In genomic region chrII:8796391-8796790, ce11 we compare ENCODE assay signal across 7 worm cellular contexts.
TF ChIP-seq lines count a peak whose summit lies in the region.

No protein-coding gene starts in this region.

TF ChIP-seq in whole organism, L1 larva, 84 proteins besides CTCF, POLR2A, EP300 and RAD21 (continues in another document):
- TF ChIP-seq ceh-88 (GFP tag; IDR thresholded peaks at IDR 0.05; lab: Robert Waterston, UW) (no peak), lin-35 (GFP tag; optimal IDR thresholded peaks at IDR 0.05; lab: Kevin White, UChicago) (peak in 1 of 2 experiments; percentile 50), ceh-82 (tag; optimal IDR thresholded peaks at IDR 0.05; lab: Kevin White, UChicago) (peak; percentile 48 to 68 (median 65)), nhr-77 (tag; optimal IDR thresholded peaks at IDR 0.05; lab: Kevin White, UChicago) (peak; percentile 7), isw-1 (GFP tag; IDR thresholded peaks at IDR 0.05; lab: Robert Waterston, UW) (peak; percentile 59), lir-3 (tag; optimal IDR thresholded peaks at IDR 0.05; lab: Kevin White, UChicago; ENCODE audit: poor library complexity) (peak; percentile 14), fos-1 (tag; optimal IDR thresholded peaks at IDR 0.05; lab: Kevin White, UChicago) (peak; percentile 21), dpl-1 (GFP tag; optimal IDR thresholded peaks at IDR 0.05; lab: Kevin White, UChicago) (peak in 1 of 3 experiments; percentile 18), snu-23 (GFP tag; optimal IDR thresholded peaks at IDR 0.05; lab: Kevin White, UChicago) (peak; percentile 70), dsc-1 (tag; optimal IDR thresholded peaks at IDR 0.05; lab: Kevin White, UChicago) (peak; percentile 53), fkh-8 (tag; optimal IDR thresholded peaks at IDR 0.05; lab: Kevin White, UChicago) (peak; percentile 95)

TF ChIP-seq in whole organism, L2 larva, 48 proteins besides CTCF, POLR2A, EP300 and RAD21 (continues in another document):
- TF ChIP-seq peb-1 (tag; optimal IDR thresholded peaks at IDR 0.05; lab: Kevin White, UChicago) (no peak), mab-5 (tag; optimal IDR thresholded peaks at IDR 0.05; lab: Kevin White, UChicago) (peak; percentile 21), ceh-82 (tag; optimal IDR thresholded peaks at IDR 0.05; lab: Kevin White, UChicago) (peak; percentile 52), alr-1 (tag; optimal IDR thresholded peaks at IDR 0.05; lab: Kevin White, UChicago) (no peak), nhr-25 (tag; optimal IDR thresholded peaks at IDR 0.05; lab: Kevin White, UChicago) (no peak), elt-1 (tag; optimal IDR thresholded peaks at IDR 0.05; lab: Kevin White, UChicago) (no peak), crh-2 (tag; optimal IDR thresholded peaks at IDR 0.05; lab: Kevin White, UChicago) (peak; percentile 79), fos-1 (tag; optimal IDR thresholded peaks at IDR 0.05; lab: Kevin White, UChicago) (peak; percentile 19), mdl-1 (tag; optimal IDR thresholded peaks at IDR 0.05; lab: Kevin White, UChicago) (peak; percentile 22 to 82), lsy-2 (tag; optimal IDR thresholded peaks at IDR 0.05; lab: Kevin White, UChicago) (peak; percentile 3 to 74), F13H6.1 (tag; optimal IDR thresholded peaks at IDR 0.05; lab: Kevin White, UChicago) (peak; percentile 88), snpc-4 (tag; optimal IDR thresholded peaks at IDR 0.05; lab: Kevin White, UChicago) (peak; percentile 6), Y55F3AM.14 (GFP tag; optimal IDR thresholded peaks at IDR 0.05; lab: Kevin White, UChicago) (peak; percentile 38), lin-13 (GFP tag; optimal IDR thresholded peaks at IDR 0.05; lab: Kevin White, UChicago) (no peak)

TF ChIP-seq in whole organism, L3 larva, 47 proteins besides CTCF, POLR2A, EP300 and RAD21 (continues in another document):
- peak; percentile 56 for TF ChIP-seq hmg-11 (tag; optimal IDR thresholded peaks at IDR 0.05; lab: Kevin White, UChicago)
- no peak for TF ChIP-seq aly-2 (tag; optimal IDR thresholded peaks at IDR 0.05; lab: Kevin White, UChicago)
- TF ChIP-seq egl-5 (tag; optimal IDR thresholded peaks at IDR 0.05; lab: Kevin White, UChicago): peak; percentile 78
- peak; percentile 38 for TF ChIP-seq unc-62 (GFP tag; optimal IDR thresholded peaks at IDR 0.05; lab: Kevin White, UChicago)
- TF ChIP-seq fkh-10 (GFP tag; optimal IDR thresholded peaks at IDR 0.05; lab: Kevin White, UChicago): peak; percentile 89
- no peak for TF ChIP-seq pha-4 (tag; optimal IDR thresholded peaks at IDR 0.05; lab: Kevin White, UChicago)
- peak; percentile 80 for TF ChIP-seq nfya-1 (tag; optimal IDR thresholded peaks at IDR 0.05; lab: Kevin White, UChicago; ENCODE audit: insufficient read depth)
- no peak for TF ChIP-seq nhr-25 (tag; optimal IDR thresholded peaks at IDR 0.05; lab: Kevin White, UChicago)
- peak; percentile 91 for TF ChIP-seq tbx-2 (tag; optimal IDR thresholded peaks at IDR 0.05; lab: Kevin White, UChicago)
- peak; percentile 14 for TF ChIP-seq snpc-4 (tag; optimal IDR thresholded peaks at IDR 0.05; lab: Kevin White, UChicago)
- peak; percentile 28 for TF ChIP-seq nhr-11 (tag; optimal IDR thresholded peaks at IDR 0.05; lab: Kevin White, UChicago)
- no peak for TF ChIP-seq ceh-82 (tag; optimal IDR thresholded peaks at IDR 0.05; lab: Kevin White, UChicago)
- peak; percentile 12 for TF ChIP-seq lin-15B (tag; optimal IDR thresholded peaks at IDR 0.05; lab: Kevin White, UChicago)
- TF ChIP-seq pqm-1 (tag; optimal IDR thresholded peaks at IDR 0.05; lab: Kevin White, UChicago): no peak

TF ChIP-seq in whole organism, L4 larva, 104 proteins besides CTCF, POLR2A, EP300 and RAD21 (continues in another document):
- TF ChIP-seq attf-4 (tag; optimal IDR thresholded peaks at IDR 0.05; lab: Kevin White, UChicago) (no peak), hlh-30 (tag; optimal IDR thresholded peaks at IDR 0.05; lab: Kevin White, UChicago; ENCODE audit: insufficient read depth) (peak; percentile 67), set-16 (GFP tag; IDR thresholded peaks at IDR 0.05; lab: Robert Waterston, UW) (peak; percentile 57; the same call in 1 of the 2 replicates), spr-1 (tag; optimal IDR thresholded peaks at IDR 0.05; lab: Kevin White, UChicago) (no peak), tag-97 (GFP tag; IDR thresholded peaks at IDR 0.05; lab: Robert Waterston, UW) (peak; percentile 98), D1046.2 (GFP tag; IDR thresholded peaks at IDR 0.05; lab: Robert Waterston, UW) (no peak), F37D6.2 (tag; optimal IDR thresholded peaks at IDR 0.05; lab: Kevin White, UChicago) (peak; percentile 59), ceh-20 (GFP tag; IDR thresholded peaks at IDR 0.05; lab: Robert Waterston, UW) (peak; percentile 72; the same call in 1 of the 2 replicates), nhr-6 (tag; optimal IDR thresholded peaks at IDR 0.05; lab: Kevin White, UChicago) (no peak), jun-1 (tag; optimal IDR thresholded peaks at IDR 0.05; lab: Kevin White, UChicago) (no peak), mdl-1 (tag; optimal IDR thresholded peaks at IDR 0.05; lab: Kevin White, UChicago) (peak; percentile 3 to 76), arid-1 (GFP tag; conservative IDR thresholded peaks at IDR 0.05; lab: Robert Waterston, UW) (no peak), hif-1 (tag; optimal IDR thresholded peaks at IDR 0.05; lab: Kevin White, UChicago) (peak in 1 of 2 experiments; percentile 76), fkh-10 (GFP tag; optimal IDR thresholded peaks at IDR 0.05; lab: Kevin White, UChicago) (peak; percentile 96)

TF ChIP-seq in whole organism, late embryonic, 69 proteins besides CTCF, POLR2A, EP300 and RAD21 (continues in another document):
- TF ChIP-seq C08G9.2 (tag; optimal IDR thresholded peaks at IDR 0.05; lab: Kevin White, UChicago) (no peak), sdc-2 (tag; optimal IDR thresholded peaks at IDR 0.05; lab: Kevin White, UChicago) (no peak), lim-6 (tag; optimal IDR thresholded peaks at IDR 0.05; lab: Kevin White, UChicago) (no peak), ceh-34 (tag; optimal IDR thresholded peaks at IDR 0.05; lab: Kevin White, UChicago) (peak; percentile 38), syd-9 (tag; optimal IDR thresholded peaks at IDR 0.05; lab: Kevin White, UChicago) (no peak), ceh-18 (tag; optimal IDR thresholded peaks at IDR 0.05; lab: Kevin White, UChicago) (peak; percentile 75), Y22D7AL.16 (tag; optimal IDR thresholded peaks at IDR 0.05; lab: Kevin White, UChicago) (no peak), ets-4 (tag; optimal IDR thresholded peaks at IDR 0.05; lab: Kevin White, UChicago) (no peak), ceh-2 (tag; optimal IDR thresholded peaks at IDR 0.05; lab: Kevin White, UChicago) (no peak), nfya-1 (tag; optimal IDR thresholded peaks at IDR 0.05; lab: Kevin White, UChicago) (peak; percentile 8), dve-1 (tag; optimal IDR thresholded peaks at IDR 0.05; lab: Kevin White, UChicago) (no peak), ceh-14 (tag; optimal IDR thresholded peaks at IDR 0.05; lab: Kevin White, UChicago) (peak; percentile 19), fkh-10 (GFP tag; optimal IDR thresholded peaks at IDR 0.05; lab: Kevin White, UChicago) (peak; percentile 9), pros-1 (tag; optimal IDR thresholded peaks at IDR 0.05; lab: Kevin White, UChicago) (no peak), tbx-2 (tag; optimal IDR thresholded peaks at IDR 0.05; lab: Kevin White, UChicago) (peak; percentile 44)

TF ChIP-seq in whole organism, mixed stage, embryonic, 35 proteins besides CTCF, POLR2A, EP300 and RAD21:
- peak; percentile 56 for TF ChIP-seq ces-1 (GFP tag; optimal IDR thresholded peaks at IDR 0.05; lab: Kevin White, UChicago)
- no peak for TF ChIP-seq cnd-1 (tag; optimal IDR thresholded peaks at IDR 0.05; lab: Kevin White, UChicago)

TF ChIP-seq in whole organism, young adult, 124 proteins besides CTCF, POLR2A, EP300 and RAD21 (continues in another document):
- TF ChIP-seq snpc-3.4 (tag; optimal IDR thresholded peaks at IDR 0.05; lab: Kevin White, UChicago) (no peak), ztf-28 (GFP tag; IDR thresholded peaks at IDR 0.05; lab: Robert Waterston, UW) (no peak), madf-10 (tag; optimal IDR thresholded peaks at IDR 0.05; lab: Kevin White, UChicago) (peak; percentile 8), nhr-120 (GFP tag; IDR thresholded peaks at IDR 0.05; lab: Robert Waterston, UW) (no peak), lir-1 (GFP tag; conservative IDR thresholded peaks at IDR 0.05; lab: Robert Waterston, UW) (no peak), T07F8.4 (tag; optimal IDR thresholded peaks at IDR 0.05; lab: Kevin White, UChicago) (no peak), chd-7 (tag; optimal IDR thresholded peaks at IDR 0.05; lab: Kevin White, UChicago) (peak; percentile 66), zfh-2 (GFP tag; conservative IDR thresholded peaks at IDR 0.05; lab: Robert Waterston, UW) (no peak; the same call in none of the 2 replicates), nfya-1 (tag; optimal IDR thresholded peaks at IDR 0.05; lab: Kevin White, UChicago; ENCODE audit: borderline replicate concordance, insufficient read depth) (no peak), attf-5 (GFP tag; optimal IDR thresholded peaks at IDR 0.05; lab: Kevin White, UChicago) (peak; percentile 26), aptf-3 (GFP tag; IDR thresholded peaks at IDR 0.05; lab: Robert Waterston, UW) (no peak), C06A6.2 (GFP tag; conservative IDR thresholded peaks at IDR 0.05; lab: Robert Waterston, UW) (0 out of 2 replicates have a peak, but pooled peaks have one; percentile 17), hmg-20 (GFP tag; IDR thresholded peaks at IDR 0.05; lab: Robert Waterston, UW) (0 out of 2 replicates have a peak, but pooled peaks have one; percentile 17), ceh-27 (GFP tag; optimal IDR thresholded peaks at IDR 0.05; lab: Kevin White, UChicago) (peak; percentile 79), ceh-100 (GFP tag; IDR thresholded peaks at IDR 0.05; lab: Robert Waterston, UW) (no peak), unc-130 (GFP tag; optimal IDR thresholded peaks at IDR 0.05; lab: Kevin White, UChicago) (no peak), die-1 (tag; optimal IDR thresholded peaks at IDR 0.05; lab: Kevin White, UChicago) (no peak), lin-26 (GFP tag; IDR thresholded peaks at IDR 0.05; lab: Robert Waterston, UW) (no peak), F22D6.2 (tag; optimal IDR thresholded peaks at IDR 0.05; lab: Kevin White, UChicago) (no peak), madf-3 (GFP tag; IDR thresholded peaks at IDR 0.05; lab: Robert Waterston, UW) (no peak), somi-1 (GFP tag; optimal IDR thresholded peaks at IDR 0.05; lab: Kevin White, UChicago) (peak; percentile 63), nhr-80 (tag; optimal IDR thresholded peaks at IDR 0.05; lab: Kevin White, UChicago) (no peak), Y56A3A.18 (GFP tag; IDR thresholded peaks at IDR 0.05; lab: Robert Waterston, UW) (no peak), egrh-3 (GFP tag; IDR thresholded peaks at IDR 0.05; lab: Robert Waterston, UW) (peak; percentile 41; the same call in 1 of the 2 replicates), dpl-1 (GFP tag; optimal IDR thresholded peaks at IDR 0.05; lab: Kevin White, UChicago) (no peak), mel-28 (tag; optimal IDR thresholded peaks at IDR 0.05; lab: Kevin White, UChicago; ENCODE audit: borderline replicate concordance) (no peak), mcd-1 (GFP tag; IDR thresholded peaks at IDR 0.05; lab: Robert Waterston, UW) (no peak), K12H6.12 (tag; optimal IDR thresholded peaks at IDR 0.05; lab: Kevin White, UChicago) (peak; percentile 94), ztf-18 (tag; optimal IDR thresholded peaks at IDR 0.05; lab: Kevin White, UChicago) (peak; percentile 5)
